Worm (Caenorhabditis elegans) whole organism, young adult: ENCODE data around the gene M199.134.

Experiments used
- B0261.1 ChIP-seq: sonication (generic microtip); optimal IDR thresholded peaks from 2 replicates; lab custom pipeline; 2016; ENCODE audit warnings: mild to moderate bottlenecking, missing genetic modification characterization, moderate library complexity, missing compliant biosample characterization
- F10E7.11 ChIP-seq: sonication (generic microtip); optimal IDR thresholded peaks from 2 replicates; lab custom pipeline; 2017; ENCODE audit warnings: mild to moderate bottlenecking, missing genetic modification characterization, moderate library complexity, missing compliant biosample characterization
- F22D6.2 ChIP-seq: sonication (generic microtip); optimal IDR thresholded peaks from 2 replicates; lab custom pipeline; 2016; ENCODE audit warnings: mild to moderate bottlenecking, missing genetic modification characterization, missing compliant biosample characterization
- F39B2.1 ChIP-seq: fragments of 200-800 bp; sonication (Bioruptor generic); IDR thresholded peaks from 2 replicates; pipeline ENCODE4 v1.3.6; 2022; ENCODE audit warnings: missing genetic modification reagents, missing genetic modification characterization, missing compliant biosample characterization
- F49E8.2 ChIP-seq: sonication (generic microtip); optimal IDR thresholded peaks from 3 replicates; lab custom pipeline; 2017; ENCODE audit warnings: missing genetic modification characterization, mild to moderate bottlenecking, missing compliant biosample characterization, antibody characterized with exemption, moderate library complexity; ENCODE audit not compliant: insufficient read depth
- F52B5.7 ChIP-seq: sonication (generic microtip); optimal IDR thresholded peaks from 2 replicates; lab custom pipeline; 2016; ENCODE audit warnings: mild to moderate bottlenecking, missing genetic modification characterization, missing compliant biosample characterization
- T26A5.8 ChIP-seq: sonication (generic microtip); optimal IDR thresholded peaks from 2 replicates; lab custom pipeline; 2016; ENCODE audit warnings: missing genetic modification characterization, missing compliant biosample characterization
- Y95B8A.8 ChIP-seq: fragments of 200-800 bp; sonication (Bioruptor generic); IDR thresholded peaks from 2 replicates; pipeline ENCODE4 v1.3.6; 2022; ENCODE audit warnings: missing genetic modification reagents, missing genetic modification characterization, missing compliant biosample characterization
- attf-6 ChIP-seq: fragments of 200-800 bp; sonication (Bioruptor generic); IDR thresholded peaks from 2 replicates; pipeline ENCODE4 v1.3.6; 2022; ENCODE audit warnings: missing genetic modification reagents, missing genetic modification characterization, missing compliant biosample characterization
- bed-1 ChIP-seq: fragments of 200-800 bp; sonication (Bioruptor generic); IDR thresholded peaks from 2 replicates; pipeline ENCODE4 v1.3.6; 2022; ENCODE audit warnings: missing genetic modification reagents, missing genetic modification characterization, missing compliant biosample characterization
- bed-2 ChIP-seq: fragments of 200-800 bp; sonication (Bioruptor generic); IDR thresholded peaks from 2 replicates; pipeline ENCODE4 v1.3.6; 2022; ENCODE audit warnings: missing genetic modification reagents, missing genetic modification characterization, missing compliant biosample characterization
- ceh-27 ChIP-seq: fragments of 200-800 bp; sonication (Bioruptor generic); optimal IDR thresholded peaks from 2 replicates; lab custom pipeline; 2018; ENCODE audit warnings: mild to moderate bottlenecking, missing genetic modification characterization, moderate library complexity, missing compliant biosample characterization
- ceh-79 ChIP-seq: sonication (generic microtip); optimal IDR thresholded peaks from 2 replicates; lab custom pipeline; 2017; ENCODE audit warnings: mild to moderate bottlenecking, missing genetic modification characterization, missing compliant biosample characterization
- dox-1 ChIP-seq: fragments of 200-800 bp; sonication (Bioruptor generic); IDR thresholded peaks from 2 replicates; pipeline ENCODE4 v1.3.6; 2022; ENCODE audit warnings: missing genetic modification reagents, missing genetic modification characterization, missing compliant biosample characterization
- dpl-1 ChIP-seq: fragments of 150-350 bp; optimal IDR thresholded peaks from 2 replicates; lab custom pipeline; 2014; ENCODE audit warnings: missing biosample characterization, missing genetic modification reagents, missing genetic modification characterization
- egrh-3 ChIP-seq: fragments of 200-800 bp; sonication (Bioruptor generic); IDR thresholded peaks from 2 replicates; pipeline ENCODE4 v1.3.6; 2022; ENCODE audit warnings: missing genetic modification reagents, missing genetic modification characterization, missing compliant biosample characterization
- fkh-3 ChIP-seq: sonication (generic microtip); optimal IDR thresholded peaks from 2 replicates; lab custom pipeline; 2016; ENCODE audit warnings: mild to moderate bottlenecking, missing genetic modification characterization, missing compliant biosample characterization
- gei-17 ChIP-seq: fragments of 200-800 bp; sonication (Bioruptor generic); optimal IDR thresholded peaks from 2 replicates; lab custom pipeline; 2018; ENCODE audit warnings: mild to moderate bottlenecking, missing genetic modification characterization, missing compliant biosample characterization
- hlh-12 ChIP-seq: sonication (generic microtip); optimal IDR thresholded peaks from 2 replicates; lab custom pipeline; 2016; ENCODE audit warnings: missing genetic modification characterization, missing compliant biosample characterization
- hmg-1.2 ChIP-seq: fragments of 200-800 bp; sonication (Bioruptor generic); IDR thresholded peaks from 2 replicates; pipeline ENCODE4 v1.3.6; 2022; ENCODE audit warnings: missing genetic modification reagents, missing genetic modification characterization, missing compliant biosample characterization
- hsf-1 ChIP-seq: fragments of 200-800 bp; sonication (Bioruptor generic); IDR thresholded peaks from 2 replicates; pipeline ENCODE4 v1.3.6; 2022; ENCODE audit warnings: missing genetic modification reagents, missing genetic modification characterization, missing compliant biosample characterization
- lsy-27 ChIP-seq: sonication (generic microtip); optimal IDR thresholded peaks from 2 replicates; lab custom pipeline; 2017; ENCODE audit warnings: missing genetic modification characterization, mild to moderate bottlenecking, missing compliant biosample characterization, antibody characterized with exemption, missing genotype, borderline replicate concordance; ENCODE audit not compliant: insufficient read depth
- madf-3 ChIP-seq: fragments of 200-800 bp; sonication (Bioruptor generic); IDR thresholded peaks from 2 replicates; pipeline ENCODE4 v1.3.6; 2022; ENCODE audit warnings: missing genetic modification reagents, missing genetic modification characterization, missing compliant biosample characterization
- mcd-1 ChIP-seq: fragments of 200-800 bp; sonication (Bioruptor generic); IDR thresholded peaks from 2 replicates; pipeline ENCODE4 v1.3.6; 2022; ENCODE audit warnings: missing genetic modification reagents, missing genetic modification characterization, missing compliant biosample characterization
- mes-4 ChIP-seq: sonication (generic microtip); optimal IDR thresholded peaks from 2 replicates; lab custom pipeline; 2016; ENCODE audit warnings: missing genotype, missing genetic modification characterization, missing compliant biosample characterization
- rcor-1 ChIP-seq: fragments of 200-800 bp; sonication (Bioruptor generic); IDR thresholded peaks from 2 replicates; pipeline ENCODE4 v1.3.6; 2022; ENCODE audit warnings: missing genetic modification reagents, missing genetic modification characterization, missing compliant biosample characterization
- rec-8 ChIP-seq, 2 experiments: sonication (generic microtip); optimal IDR thresholded peaks; 2 replicates each; lab custom pipeline; 2016; ENCODE audit warnings: mild to moderate bottlenecking in 2 of 2, missing genetic modification characterization in 2 of 2, missing genetic modification reagents in 2 of 2, missing genotype in 2 of 2, missing biosample characterization in 1 of 2, missing compliant biosample characterization in 1 of 2, moderate library complexity in 1 of 2
- snpc-4 ChIP-seq, 5 experiments: fragments of 150-350 bp in 1 of 5; sonication (generic microtip) in 4 of 5; optimal IDR thresholded peaks; 2 replicates each; lab custom pipeline; 2014 to 2018; ENCODE audit warnings: missing genetic modification characterization in 5 of 5, missing biosample characterization in 3 of 5, antibody characterized with exemption in 2 of 5, mild to moderate bottlenecking in 2 of 5, missing compliant biosample characterization in 2 of 5, missing genotype in 2 of 5, moderate library complexity in 2 of 5, missing genetic modification reagents in 1 of 5
- tbx-9 ChIP-seq: sonication (generic microtip); optimal IDR thresholded peaks from 2 replicates; lab custom pipeline; 2016; ENCODE audit warnings: borderline replicate concordance, missing genetic modification characterization, inconsistent platforms, missing compliant biosample characterization
- unc-130 ChIP-seq: sonication (generic microtip); optimal IDR thresholded peaks from 2 replicates; lab custom pipeline; 2016; ENCODE audit warnings: missing genetic modification reagents, missing genetic modification characterization, missing compliant biosample characterization
- zfh-2 ChIP-seq: fragments of 200-800 bp; sonication (Bioruptor generic); conservative IDR thresholded peaks from 2 replicates; pipeline ENCODE4 v1.3.6; 2022; ENCODE audit warnings: missing genetic modification reagents, missing genetic modification characterization, missing compliant biosample characterization
- zim-3 ChIP-seq: sonication (generic microtip); optimal IDR thresholded peaks from 2 replicates; lab custom pipeline; 2017; ENCODE audit warnings: mild to moderate bottlenecking, missing genetic modification characterization, moderate library complexity, missing compliant biosample characterization
- ztf-18 ChIP-seq: sonication (generic microtip); optimal IDR thresholded peaks from 2 replicates; lab custom pipeline; 2016; ENCODE audit warnings: missing genotype, mild to moderate bottlenecking, missing genetic modification characterization, missing compliant biosample characterization
- ztf-26 ChIP-seq: sonication (generic microtip); optimal IDR thresholded peaks from 2 replicates; lab custom pipeline; 2017; ENCODE audit warnings: missing genetic modification characterization, missing compliant biosample characterization
- ztf-3 ChIP-seq: fragments of 200-800 bp; sonication (Bioruptor generic); optimal IDR thresholded peaks from 2 replicates; lab custom pipeline; 2018; ENCODE audit warnings: mild to moderate bottlenecking, missing genetic modification characterization, missing compliant biosample characterization

Gene M199.134

ce11 chrIV:15127731-15128130 is 14.7 kb upstream of the M199.134 start, which contains the start of gene M199.9:
M199.9 (minus strand) TSS chrIV:15127831.
- TF ChIP-seq lsy-27 (tag; lab: Kevin White, UChicago) (no peak), F39B2.1 (GFP tag; lab: Robert Waterston, UW) (no peak), ceh-27 (GFP tag; lab: Kevin White, UChicago) (no peak), gei-17 (no peak), mes-4 (no peak), dox-1 (GFP tag; lab: Robert Waterston, UW) (no peak), rec-8 (tag; optimal IDR thresholded peaks at IDR 0.05; lab: Kevin White, UChicago) (no peak), Y95B8A.8 (GFP tag; lab: Robert Waterston, UW) (no peak), hsf-1 (no peak), ztf-3 (GFP tag; lab: Kevin White, UChicago) (no peak), tbx-9 (tag; lab: Kevin White, UChicago) (no peak), bed-1 (GFP tag; lab: Robert Waterston, UW) (no peak), F22D6.2 (tag; lab: Kevin White, UChicago) (no peak)

- TF ChIP-seq unc-130 (GFP tag; lab: Kevin White, UChicago) (no peak), mcd-1 (GFP tag; lab: Robert Waterston, UW) (no peak), F52B5.7 (tag; lab: Kevin White, UChicago) (no peak)
Observed at ce11 chrIV:15126021-15126420, 13.0 kb upstream of the M199.134 start, which contains the start of gene clec-190. clec-190 (minus strand) TSS chrIV:15126121.

DNA sequence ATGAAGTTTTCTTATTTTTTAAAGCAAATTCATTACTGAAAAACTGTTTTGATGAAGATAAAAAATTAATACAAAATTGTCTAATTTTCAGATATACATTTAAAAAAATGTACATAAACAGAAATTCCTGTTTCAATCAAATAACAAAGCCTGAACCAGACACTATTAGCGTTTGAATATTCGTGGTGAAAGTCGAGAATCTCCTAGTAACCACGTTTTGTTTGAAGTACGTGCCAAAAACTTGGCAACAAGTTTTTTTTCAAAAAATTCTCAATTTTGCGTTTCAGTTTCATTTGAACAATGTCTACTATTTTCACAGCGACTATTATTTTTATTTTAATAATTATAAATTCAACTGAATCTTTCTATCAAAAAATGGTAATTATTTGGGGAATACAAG is 9.9 kb upstream of the M199.134 start, which contains the start of gene M199.7:
Gene M199.7, plus strand, starts transcription at position 301 of the 400 bp plus-strand sequence.
- TF ChIP-seq F49E8.2 (tag; lab: Kevin White, UChicago) (no peak), dpl-1 (GFP tag; lab: Kevin White, UChicago) (no peak), T26A5.8 (tag; lab: Kevin White, UChicago) (no peak), mes-4 (no peak), zim-3 (tag; lab: Kevin White, UChicago) (no peak), dox-1 (GFP tag; lab: Robert Waterston, UW) (no peak), rcor-1 (no peak), ztf-18 (tag; lab: Kevin White, UChicago) (no peak), fkh-3 (no peak), B0261.1 (tag; lab: Kevin White, UChicago) (no peak)

DNA sequence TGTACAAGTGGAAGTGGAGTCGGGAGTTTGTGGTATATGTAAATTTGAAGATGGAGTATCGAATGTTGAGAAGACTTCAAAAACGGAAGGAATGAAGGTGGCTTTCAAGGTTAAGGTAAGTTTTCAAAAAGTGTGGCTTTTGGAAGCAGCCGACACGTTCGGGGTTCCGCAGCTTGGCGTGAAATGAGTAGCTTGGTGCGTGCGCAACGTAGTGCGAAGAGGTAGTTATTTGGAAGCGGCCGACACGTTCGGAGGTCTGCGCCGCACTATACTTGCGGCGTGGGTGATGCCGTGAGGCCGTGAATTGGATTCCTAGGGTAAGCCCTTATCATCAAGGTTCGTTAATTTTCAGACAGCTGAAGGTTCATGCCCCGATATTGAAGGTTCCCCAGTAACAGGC is 7.7 kb upstream of the M199.134 start, which contains the start of gene clec-189:
Gene clec-189, plus strand, starts transcription at position 92 of the 400 bp plus-strand sequence.
- TF ChIP-seq egrh-3 (GFP tag; lab: Robert Waterston, UW) (no peak), zfh-2 (0 out of 2 replicates have a peak, but pooled peaks have one; percentile 10), snpc-4 (GFP tag; optimal IDR thresholded peaks at IDR 0.05; lab: Kevin White, UChicago) (no peak), snpc-4 (tag; optimal IDR thresholded peaks at IDR 0.05; lab: Kevin White, UChicago) (peak in 2 of 4 experiments; percentile 66 to 91), F22D6.2 (tag; lab: Kevin White, UChicago) (no peak)

- TF ChIP-seq hlh-12 (tag; lab: Kevin White, UChicago): no peak
- no peak for TF ChIP-seq F10E7.11
- no peak for TF ChIP-seq snpc-4 (GFP tag; optimal IDR thresholded peaks at IDR 0.05; lab: Kevin White, UChicago)
- TF ChIP-seq snpc-4 (tag; optimal IDR thresholded peaks at IDR 0.05; lab: Kevin White, UChicago): peak in 3 of 4 experiments; percentile 19 to 96 (median 55)
- TF ChIP-seq madf-3 (GFP tag; lab: Robert Waterston, UW): no peak
- TF ChIP-seq hmg-1.2 (GFP tag; lab: Robert Waterston, UW): peak; percentile 39; the same call in 1 of the 2 replicates
- TF ChIP-seq ceh-79: no peak
- peak; percentile 62; the same call in 1 of the 2 replicates for TF ChIP-seq attf-6 (GFP tag; lab: Robert Waterston, UW)
- TF ChIP-seq bed-2 (GFP tag; lab: Robert Waterston, UW): no peak
- TF ChIP-seq ztf-26 (tag; lab: Kevin White, UChicago): no peak
- peak; percentile 55 for TF ChIP-seq zfh-2
Observed at ce11 chrIV:15119268-15119667, 6.3 kb upstream of the M199.134 start.
